Worm (Caenorhabditis elegans) whole organism, L3 larva: ENCODE measurements around the gene ulp-2.

ENCODE experiments used
- R02D3.7 ChIP-seq: fragments of 150-350 bp; optimal IDR thresholded peaks from 2 replicates; lab custom pipeline; 2014; ENCODE audit warnings: missing biosample characterization, missing genetic modification characterization
- aly-2 ChIP-seq: fragments of 150-350 bp; optimal IDR thresholded peaks from 2 replicates; lab custom pipeline; 2014; ENCODE audit warnings: missing biosample characterization, missing genetic modification characterization
- ama-1 ChIP-seq: fragments of 150-350 bp; optimal IDR thresholded peaks from 2 replicates; lab custom pipeline; 2018
- ceh-28 ChIP-seq: fragments of 150-350 bp; optimal IDR thresholded peaks from 2 replicates; lab custom pipeline; 2014; ENCODE audit warnings: missing biosample characterization, missing genetic modification reagents, missing genetic modification characterization
- ceh-9 ChIP-seq: sonication (generic microtip); optimal IDR thresholded peaks from 2 replicates; lab custom pipeline; 2018; ENCODE audit warnings: missing biosample characterization, missing genetic modification characterization
- daf-12 ChIP-seq: fragments of 150-350 bp; optimal IDR thresholded peaks from 2 replicates; lab custom pipeline; 2014; ENCODE audit warnings: missing biosample characterization, missing genetic modification reagents, missing genetic modification characterization
- egl-5 ChIP-seq: fragments of 150-350 bp; optimal IDR thresholded peaks from 2 replicates; lab custom pipeline; 2017; ENCODE audit warnings: missing biosample characterization, missing genetic modification reagents, missing genetic modification characterization, inconsistent platforms
- elt-1 ChIP-seq: fragments of 150-350 bp; optimal IDR thresholded peaks from 2 replicates; lab custom pipeline; 2014; ENCODE audit warnings: missing biosample characterization, missing genetic modification characterization
- elt-2 ChIP-seq: sonication (generic microtip); optimal IDR thresholded peaks from 2 replicates; lab custom pipeline; 2016; ENCODE audit warnings: missing genetic modification reagents, mild to moderate bottlenecking, missing genetic modification characterization, missing compliant biosample characterization
- fkh-2 ChIP-seq: fragments of 150-350 bp; optimal IDR thresholded peaks from 2 replicates; lab custom pipeline; 2014; ENCODE audit warnings: missing biosample characterization, missing genetic modification reagents, missing genetic modification characterization
- fos-1 ChIP-seq: fragments of 150-350 bp; optimal IDR thresholded peaks from 2 replicates; lab custom pipeline; 2014; ENCODE audit warnings: missing biosample characterization, missing genetic modification characterization
- hmg-11 ChIP-seq: sonication (generic microtip); optimal IDR thresholded peaks from 2 replicates; lab custom pipeline; 2016; ENCODE audit warnings: missing genetic modification characterization, missing compliant biosample characterization
- jun-1 ChIP-seq: fragments of 150-350 bp; optimal IDR thresholded peaks from 2 replicates; lab custom pipeline; 2014; ENCODE audit warnings: missing biosample characterization, missing genetic modification reagents, missing genetic modification characterization
- lin-39 ChIP-seq: fragments of 150-350 bp; optimal IDR thresholded peaks from 2 replicates; lab custom pipeline; 2018; ENCODE audit warnings: missing biosample characterization, missing genetic modification reagents, missing genetic modification characterization
- lsy-12 ChIP-seq: sonication (generic microtip); optimal IDR thresholded peaks from 2 replicates; lab custom pipeline; 2016; ENCODE audit warnings: mild to moderate bottlenecking, missing genetic modification characterization, missing compliant biosample characterization
- mdl-1 ChIP-seq: fragments of 150-350 bp; optimal IDR thresholded peaks from 2 replicates; lab custom pipeline; 2014; ENCODE audit warnings: missing biosample characterization, missing genetic modification characterization
- nfya-1 ChIP-seq: sonication (generic microtip); optimal IDR thresholded peaks from 2 replicates; lab custom pipeline; 2017; ENCODE audit warnings: missing genetic modification characterization, mild to moderate bottlenecking, missing compliant biosample characterization, antibody characterized with exemption, moderate library complexity; ENCODE audit not compliant: insufficient read depth
- nhr-12 ChIP-seq: fragments of 150-350 bp; optimal IDR thresholded peaks from 2 replicates; lab custom pipeline; 2014; ENCODE audit warnings: missing biosample characterization, missing genetic modification characterization
- nhr-23 ChIP-seq: fragments of 150-350 bp; optimal IDR thresholded peaks from 2 replicates; lab custom pipeline; 2014; ENCODE audit warnings: missing biosample characterization, missing genetic modification reagents, missing genetic modification characterization
- nhr-237 ChIP-seq: fragments of 150-350 bp; optimal IDR thresholded peaks from 2 replicates; lab custom pipeline; 2014; ENCODE audit warnings: missing biosample characterization, missing genetic modification characterization
- nhr-28 ChIP-seq: fragments of 150-350 bp; optimal IDR thresholded peaks from 2 replicates; lab custom pipeline; 2014; ENCODE audit warnings: missing biosample characterization, missing genetic modification characterization
- nhr-43 ChIP-seq: sonication (generic microtip); optimal IDR thresholded peaks from 2 replicates; lab custom pipeline; 2016; ENCODE audit warnings: mild to moderate bottlenecking, missing genetic modification characterization, missing compliant biosample characterization; ENCODE audit not compliant: poor library complexity, severe bottlenecking
- nhr-67 ChIP-seq: fragments of 150-350 bp; optimal IDR thresholded peaks from 2 replicates; lab custom pipeline; 2014; ENCODE audit warnings: missing biosample characterization, missing genetic modification characterization
- nhr-76 ChIP-seq: fragments of 150-350 bp; sonication (generic microtip); optimal IDR thresholded peaks from 5 replicates; lab custom pipeline; 2014; ENCODE audit warnings: missing biosample characterization, missing genetic modification characterization
- pha-4 ChIP-seq: fragments of 150-350 bp; optimal IDR thresholded peaks from 2 replicates; lab custom pipeline; 2014; ENCODE audit warnings: missing biosample characterization, missing genetic modification reagents, missing genetic modification characterization
- pqm-1 ChIP-seq: fragments of 150-350 bp; optimal IDR thresholded peaks from 2 replicates; lab custom pipeline; 2017; ENCODE audit warnings: missing biosample characterization, missing genetic modification characterization, inconsistent platforms
- skn-1 ChIP-seq: fragments of 150-350 bp; optimal IDR thresholded peaks from 2 replicates; lab custom pipeline; 2014; ENCODE audit warnings: missing biosample characterization, missing genetic modification characterization
- snpc-4 ChIP-seq: fragments of 150-350 bp; optimal IDR thresholded peaks from 2 replicates; lab custom pipeline; 2014; ENCODE audit warnings: missing biosample characterization, missing genetic modification characterization
- tbx-2 ChIP-seq: sonication (generic microtip); optimal IDR thresholded peaks from 2 replicates; lab custom pipeline; 2016; ENCODE audit warnings: mild to moderate bottlenecking, missing genetic modification characterization, missing compliant biosample characterization
- unc-39 ChIP-seq: sonication (generic microtip); optimal IDR thresholded peaks from 4 replicates; lab custom pipeline; 2017; ENCODE audit warnings: missing biosample characterization, missing genetic modification characterization
- zag-1 ChIP-seq: fragments of 150-350 bp; optimal IDR thresholded peaks from 2 replicates; lab custom pipeline; 2014; ENCODE audit warnings: missing biosample characterization, missing genetic modification characterization
- ztf-11 ChIP-seq: fragments of 150-350 bp; optimal IDR thresholded peaks from 2 replicates; lab custom pipeline; 2014; ENCODE audit warnings: missing biosample characterization, missing genetic modification characterization
- ztf-4 ChIP-seq: fragments of 150-350 bp; optimal IDR thresholded peaks from 2 replicates; lab custom pipeline; 2014; ENCODE audit warnings: missing biosample characterization, missing genetic modification characterization

Gene ulp-2

DNA sequence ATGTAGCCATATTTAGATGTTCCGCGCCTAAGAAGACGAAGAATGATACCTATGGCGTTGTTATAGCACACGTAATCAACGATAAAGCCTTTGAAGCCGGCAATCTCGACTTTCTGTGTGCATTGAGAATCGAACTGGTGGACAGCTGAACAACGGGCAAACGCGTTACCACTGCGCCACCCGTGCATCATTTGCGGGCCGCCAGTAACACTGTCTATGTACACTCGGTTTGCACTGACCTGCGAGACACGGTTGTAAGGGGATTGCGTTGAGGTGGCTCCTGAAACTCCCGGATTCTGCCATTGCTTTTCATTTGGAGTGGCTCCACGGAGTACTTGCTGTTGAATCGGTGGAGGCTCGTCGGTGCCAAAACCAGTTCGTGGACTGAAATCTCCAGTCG lies 17.3 kb downstream of the ulp-2 start (continued):
- TF ChIP-seq lin-39 (tag; lab: Kevin White, UChicago) (no peak), elt-1 (tag; lab: Kevin White, UChicago) (no peak), fkh-2 (tag; lab: Kevin White, UChicago) (no peak), zag-1 (tag; lab: Kevin White, UChicago) (no peak), ztf-4 (no peak), nhr-12 (tag; lab: Kevin White, UChicago) (no peak), aly-2 (tag; lab: Kevin White, UChicago) (peak; percentile 20), fos-1 (tag; lab: Kevin White, UChicago) (no peak), skn-1 (tag; lab: Kevin White, UChicago) (no peak), nhr-43 (tag; lab: Kevin White, UChicago) (peak; percentile 54), daf-12 (tag; lab: Kevin White, UChicago) (no peak)
- TF ChIP-seq, all 47 proteins: peak for 9

- peak; percentile 71 for TF ChIP-seq elt-2 (tag; lab: Kevin White, UChicago)
- peak; percentile 28 for TF ChIP-seq nhr-23 (tag; lab: Kevin White, UChicago)
- peak; percentile 59 for TF ChIP-seq pha-4 (tag; lab: Kevin White, UChicago)
- peak; percentile 24 for TF ChIP-seq ama-1
- no peak for TF ChIP-seq nhr-12 (tag; lab: Kevin White, UChicago)
- TF ChIP-seq nfya-1 (tag; lab: Kevin White, UChicago) = peak; percentile 23
- peak; percentile 95 for TF ChIP-seq elt-1 (tag; lab: Kevin White, UChicago)
- no peak for TF ChIP-seq nhr-76 (tag; lab: Kevin White, UChicago)
- TF ChIP-seq, all 47 proteins: peak for 6
These were observed 18.0 kb downstream of the ulp-2 start, which contains the start of gene ZK546.19 for ce11 chrII:4941541-4942206. Gene ZK546.19 (plus strand): TSS chrII:4941726.

- TF ChIP-seq mdl-1 (tag; lab: Kevin White, UChicago) = no peak
- no peak for TF ChIP-seq nhr-67
- no peak for TF ChIP-seq daf-12 (tag; lab: Kevin White, UChicago)
- no peak for TF ChIP-seq R02D3.7
- no peak for TF ChIP-seq fkh-2 (tag; lab: Kevin White, UChicago)
- TF ChIP-seq jun-1 (tag; lab: Kevin White, UChicago) = no peak
- no peak for TF ChIP-seq ceh-9 (tag; lab: Kevin White, UChicago)
- TF ChIP-seq snpc-4 (tag; lab: Kevin White, UChicago) = no peak
- no peak for TF ChIP-seq ceh-28 (tag; lab: Kevin White, UChicago)
- TF ChIP-seq nfya-1 (tag; lab: Kevin White, UChicago) = no peak
- no peak for TF ChIP-seq pqm-1 (tag; lab: Kevin White, UChicago)
- TF ChIP-seq unc-39 (tag; lab: Kevin White, UChicago) = no peak
These were observed 18.6 kb downstream of the ulp-2 start, which contains the start of gene cblc-1 for ce11 chrII:4941050-4941449. Gene cblc-1 (minus strand): TSS chrII:4941150.

DNA sequence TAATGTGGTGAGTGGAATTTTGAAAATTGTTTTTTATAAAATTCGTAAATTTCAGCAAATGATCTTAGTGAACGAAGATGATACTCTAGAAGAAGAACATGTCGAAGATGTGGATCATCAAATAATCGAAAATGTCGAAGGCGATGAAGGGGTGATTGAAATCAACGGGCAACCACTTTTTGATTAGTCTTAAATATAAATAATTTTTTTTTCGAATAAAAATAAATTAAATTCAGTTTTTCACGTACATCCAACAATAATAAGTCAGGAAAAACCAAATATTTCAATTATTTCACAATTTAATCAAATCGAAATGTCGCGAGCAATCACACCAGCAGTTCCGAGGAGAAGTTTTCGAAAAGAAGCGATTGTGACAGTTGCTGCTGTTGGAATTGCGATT lies 21.9 kb downstream of the ulp-2 start, which contains the start of gene ZK546.4:
TSS of gene ZK546.4 (plus strand) at position 301 of the 400 bp plus-strand sequence.
- TF ChIP-seq nhr-23 (tag; lab: Kevin White, UChicago) (no peak), nhr-237 (tag; lab: Kevin White, UChicago) (no peak), mdl-1 (tag; lab: Kevin White, UChicago) (no peak), nfya-1 (tag; lab: Kevin White, UChicago) (no peak), ztf-11 (tag; lab: Kevin White, UChicago) (no peak), daf-12 (tag; lab: Kevin White, UChicago) (no peak), nhr-28 (no peak), hmg-11 (tag; lab: Kevin White, UChicago) (no peak), ztf-4 (no peak), fos-1 (tag; lab: Kevin White, UChicago) (no peak), egl-5 (tag; lab: Kevin White, UChicago) (no peak), tbx-2 (tag; lab: Kevin White, UChicago) (no peak), ama-1 (no peak), unc-39 (tag; lab: Kevin White, UChicago) (no peak), lsy-12 (tag; lab: Kevin White, UChicago) (no peak), ceh-9 (tag; lab: Kevin White, UChicago) (no peak)
